Worm (Caenorhabditis elegans): ENCODE data around the gene srw-12.

- no peak for TF ChIP-seq sox-4 (tag; optimal IDR thresholded peaks at IDR 0.05)
- no peak for TF ChIP-seq ceh-18 (tag; optimal IDR thresholded peaks at IDR 0.05)
- TF ChIP-seq dmd-4 (tag; optimal IDR thresholded peaks at IDR 0.05; ENCODE audit: borderline replicate concordance) = no peak
- no peak for TF ChIP-seq lin-11 (tag; optimal IDR thresholded peaks at IDR 0.05)
- TF ChIP-seq fkh-10 (GFP tag; optimal IDR thresholded peaks at IDR 0.05) = no peak
- TF ChIP-seq ama-1 (optimal IDR thresholded peaks at IDR 0.05) = no peak
- no peak for TF ChIP-seq C08G9.2 (tag; optimal IDR thresholded peaks at IDR 0.05)
- no peak for TF ChIP-seq ref-2 (tag; optimal IDR thresholded peaks at IDR 0.05)
- no peak for TF ChIP-seq T23F11.4 (GFP tag; optimal IDR thresholded peaks at IDR 0.05)
- no peak for TF ChIP-seq nhr-11 (tag; optimal IDR thresholded peaks at IDR 0.05)
- no peak for TF ChIP-seq sox-2 (GFP tag; IDR thresholded peaks at IDR 0.05)
- TF ChIP-seq hlh-15 (tag; optimal IDR thresholded peaks at IDR 0.05) = no peak
- TF ChIP-seq tbx-7 (tag; optimal IDR thresholded peaks at IDR 0.05) = no peak
These were observed 21.7 kb downstream of the srw-12 start, which contains the start of gene sri-25 for ce11 chrV:15216705-15217104.
